Fruit fly (Drosophila melanogaster) whole organism, wandering third instar larva: Measurements from ENCODE around the gene mRpL4.

Experiments
- Dif ChIP-seq: fragments of 200-275, 200-300 bp; sonication (Bioruptor generic); optimal IDR thresholded peaks from 2 replicates; lab custom pipeline; 2018; ENCODE audit warnings: missing biosample characterization, missing genetic modification characterization; ENCODE audit not compliant: partially characterized antibody
- psq ChIP-seq: fragments of 200-800 bp; sonication (Bioruptor generic); optimal IDR thresholded peaks from 3 replicates; lab custom pipeline; 2017; ENCODE audit warnings: missing biosample characterization, mild to moderate bottlenecking, missing genetic modification characterization, moderate library complexity

dm6 chr2L:16324833-16325232, 4.1 kb downstream of the mRpL4 start:
- TF ChIP-seq Dif (no peak), psq (GFP tag; lab: Kevin White, UChicago) (no peak)
